Worm (Caenorhabditis elegans) whole organism, L4 larva: Measurements from ENCODE around the gene C09G9.3.

Experiments
- D1046.2 ChIP-seq: fragments of 200-800 bp; sonication (Bioruptor generic); IDR thresholded peaks from 2 replicates; pipeline ENCODE4 v1.3.6; 2022; ENCODE audit warnings: missing genetic modification characterization, missing compliant biosample characterization
- F10B5.3 ChIP-seq: sonication (generic microtip); optimal IDR thresholded peaks from 2 replicates; lab custom pipeline; 2016; ENCODE audit warnings: mild to moderate bottlenecking, missing genetic modification characterization, missing compliant biosample characterization
- R02D3.7 ChIP-seq: fragments of 150-350 bp; sonication (generic microtip); optimal IDR thresholded peaks from 3 replicates; lab custom pipeline; 2014; ENCODE audit warnings: missing biosample characterization, missing genetic modification characterization
- T20F7.1 ChIP-seq: fragments of 200-800 bp; sonication (Bioruptor generic); optimal IDR thresholded peaks from 2 replicates; lab custom pipeline; 2018; ENCODE audit warnings: mild to moderate bottlenecking, missing genetic modification characterization, missing compliant biosample characterization
- Y5F2A.4 ChIP-seq: fragments of 200-800 bp; sonication (Bioruptor generic); optimal IDR thresholded peaks from 2 replicates; lab custom pipeline; 2018; ENCODE audit warnings: mild to moderate bottlenecking, missing genetic modification characterization, missing compliant biosample characterization
- Y75B8A.6 ChIP-seq: fragments of 200-800 bp; sonication (Bioruptor generic); IDR thresholded peaks from 2 replicates; pipeline ENCODE4 v1.3.6; 2022; ENCODE audit warnings: missing genetic modification reagents, missing genetic modification characterization, missing compliant biosample characterization
- ZK337.2 ChIP-seq: fragments of 200-800 bp; sonication (Bioruptor generic); IDR thresholded peaks from 2 replicates; pipeline ENCODE4 v1.3.6; 2022; ENCODE audit warnings: missing genetic modification reagents, missing genetic modification characterization, missing compliant biosample characterization
- aha-1 ChIP-seq: fragments of 150-350 bp; peaks from one replicate; lab custom pipeline; 2014; ENCODE audit warnings: missing biosample characterization, missing genetic modification characterization
- ceh-20 ChIP-seq: fragments of 200-800 bp; sonication (Bioruptor generic); IDR thresholded peaks from 2 replicates; pipeline ENCODE4 v1.3.6; 2022; ENCODE audit warnings: missing genetic modification reagents, missing genetic modification characterization, missing compliant biosample characterization
- ceh-44 ChIP-seq: fragments of 200-800 bp; sonication (Bioruptor generic); IDR thresholded peaks from 2 replicates; pipeline ENCODE4 v1.3.6; 2022; ENCODE audit warnings: missing genetic modification reagents, missing genetic modification characterization, missing compliant biosample characterization
- ceh-62 ChIP-seq: sonication (generic microtip); optimal IDR thresholded peaks from 2 replicates; lab custom pipeline; 2017; ENCODE audit warnings: missing biosample characterization, missing genetic modification characterization
- daf-16 ChIP-seq, 3 experiments: sonication (generic microtip); optimal IDR thresholded peaks; 2 replicates each; lab custom pipeline; 2016 to 2017; ENCODE audit warnings: missing genetic modification characterization in 3 of 3, missing genetic modification reagents in 3 of 3, mild to moderate bottlenecking in 2 of 3, missing compliant biosample characterization in 2 of 3, missing biosample characterization in 1 of 3, moderate library complexity in 1 of 3
- daf-19 ChIP-seq: fragments of 200-800 bp; sonication (Bioruptor generic); conservative IDR thresholded peaks from 2 replicates; pipeline ENCODE4 v1.3.6; 2022; ENCODE audit warnings: missing genetic modification characterization, missing compliant biosample characterization
- daf-8 ChIP-seq: fragments of 200-800 bp; sonication (Bioruptor generic); IDR thresholded peaks from 2 replicates; pipeline ENCODE4 v1.3.6; 2022; ENCODE audit warnings: missing genetic modification characterization, missing compliant biosample characterization
- dmd-6 ChIP-seq: fragments of 200-800 bp; sonication (Bioruptor generic); IDR thresholded peaks from 2 replicates; pipeline ENCODE4 v1.3.6; 2022; ENCODE audit warnings: missing genetic modification reagents, missing genetic modification characterization, missing compliant biosample characterization
- dpl-1 ChIP-seq: fragments of 150-350 bp; optimal IDR thresholded peaks from 2 replicates; lab custom pipeline; 2014; ENCODE audit warnings: missing biosample characterization, missing genetic modification reagents, missing genetic modification characterization
- dve-1 ChIP-seq: sonication (generic microtip); optimal IDR thresholded peaks from 2 replicates; lab custom pipeline; 2017; ENCODE audit warnings: antibody characterized with exemption, mild to moderate bottlenecking, missing genetic modification characterization, missing compliant biosample characterization; ENCODE audit not compliant: insufficient read depth
- hlh-30 ChIP-seq: sonication (generic microtip); optimal IDR thresholded peaks from 2 replicates; lab custom pipeline; 2017; ENCODE audit warnings: antibody characterized with exemption, mild to moderate bottlenecking, missing genetic modification characterization, missing compliant biosample characterization; ENCODE audit not compliant: insufficient read depth
- lin-1 ChIP-seq: fragments of 200-800 bp; sonication (Bioruptor generic); IDR thresholded peaks from 2 replicates; pipeline ENCODE4 v1.3.6; 2022; ENCODE audit warnings: missing genetic modification reagents, missing genetic modification characterization, missing compliant biosample characterization
- lin-29 ChIP-seq: fragments of 200-800 bp; sonication (Bioruptor generic); IDR thresholded peaks from 2 replicates; pipeline ENCODE4 v1.3.6; 2022; ENCODE audit warnings: missing genetic modification reagents, missing genetic modification characterization, missing compliant biosample characterization
- lsy-2 ChIP-seq, 2 experiments: fragments of 150-350 bp in 1 of 2; sonication (generic microtip) in 1 of 2; optimal IDR thresholded peaks; 2 replicates each; lab custom pipeline; 2014 to 2017; ENCODE audit warnings: missing biosample characterization in 2 of 2, missing genetic modification characterization in 2 of 2
- mep-1 ChIP-seq: fragments of 150-350 bp; sonication (generic microtip); optimal IDR thresholded peaks from 3 replicates; lab custom pipeline; 2014; ENCODE audit warnings: missing biosample characterization, missing genetic modification characterization
- mxl-3 ChIP-seq: fragments of 200-800 bp; sonication (Bioruptor generic); optimal IDR thresholded peaks from 2 replicates; lab custom pipeline; 2018; ENCODE audit warnings: mild to moderate bottlenecking, missing genetic modification characterization, missing compliant biosample characterization
- nhr-111 ChIP-seq: fragments of 200-800 bp; sonication (Bioruptor generic); optimal IDR thresholded peaks from 2 replicates; lab custom pipeline; 2018; ENCODE audit warnings: mild to moderate bottlenecking, missing genetic modification characterization, missing compliant biosample characterization
- nhr-25 ChIP-seq: sonication (generic microtip); optimal IDR thresholded peaks from 2 replicates; lab custom pipeline; 2017; ENCODE audit warnings: missing genetic modification characterization, mild to moderate bottlenecking, missing compliant biosample characterization, antibody characterized with exemption, moderate library complexity, borderline replicate concordance; ENCODE audit not compliant: insufficient read depth
- nhr-28 ChIP-seq: fragments of 150-350 bp; optimal IDR thresholded peaks from 2 replicates; lab custom pipeline; 2014; ENCODE audit warnings: missing biosample characterization, missing genetic modification characterization
- nhr-41 ChIP-seq: fragments of 200-800 bp; sonication (Bioruptor generic); IDR thresholded peaks from 2 replicates; pipeline ENCODE4 v1.3.6; 2022; ENCODE audit warnings: missing genetic modification reagents, missing genetic modification characterization, missing compliant biosample characterization
- nhr-76 ChIP-seq: fragments of 150-350 bp; optimal IDR thresholded peaks from 2 replicates; lab custom pipeline; 2014; ENCODE audit warnings: missing biosample characterization, missing genetic modification characterization
- php-3 ChIP-seq: fragments of 200-800 bp; sonication (Bioruptor generic); IDR thresholded peaks from 2 replicates; pipeline ENCODE4 v1.3.6; 2022; ENCODE audit warnings: missing genetic modification reagents, missing genetic modification characterization, missing compliant biosample characterization
- pqm-1 ChIP-seq: sonication (generic microtip); optimal IDR thresholded peaks from 2 replicates; lab custom pipeline; 2017; ENCODE audit warnings: missing biosample characterization, missing genetic modification characterization
- rbr-2 ChIP-seq: sonication (generic microtip); optimal IDR thresholded peaks from 2 replicates; lab custom pipeline; 2016; ENCODE audit warnings: missing genotype, missing genetic modification characterization, missing compliant biosample characterization
- tag-97 ChIP-seq: fragments of 200-800 bp; sonication (Bioruptor generic); IDR thresholded peaks from 2 replicates; pipeline ENCODE4 v1.3.6; 2022; ENCODE audit warnings: missing genetic modification characterization, missing compliant biosample characterization
- unc-62 ChIP-seq, 3 experiments: fragments of 150-350 bp in 1 of 3; sonication (generic microtip); optimal IDR thresholded peaks in 2 of 3; peaks in 1 of 3; 1 replicate in 1 of 3; 2 replicates in 2 of 3; lab custom pipeline; 2014 to 2017; ENCODE audit warnings: missing biosample characterization in 3 of 3, missing genetic modification characterization in 3 of 3, missing genetic modification reagents in 3 of 3, missing genotype in 1 of 3
- zag-1 ChIP-seq: fragments of 150-350 bp; optimal IDR thresholded peaks from 2 replicates; lab custom pipeline; 2014; ENCODE audit warnings: missing biosample characterization, missing genetic modification characterization
- zfp-2 ChIP-seq: sonication (generic microtip); optimal IDR thresholded peaks from 2 replicates; lab custom pipeline; 2016; ENCODE audit warnings: mild to moderate bottlenecking, missing genetic modification characterization, missing compliant biosample characterization
- zip-11 ChIP-seq: fragments of 200-800 bp; sonication (Bioruptor generic); IDR thresholded peaks from 2 replicates; pipeline ENCODE4 v1.3.6; 2022; ENCODE audit warnings: missing genetic modification characterization, missing compliant biosample characterization

Gene C09G9.3

DNA sequence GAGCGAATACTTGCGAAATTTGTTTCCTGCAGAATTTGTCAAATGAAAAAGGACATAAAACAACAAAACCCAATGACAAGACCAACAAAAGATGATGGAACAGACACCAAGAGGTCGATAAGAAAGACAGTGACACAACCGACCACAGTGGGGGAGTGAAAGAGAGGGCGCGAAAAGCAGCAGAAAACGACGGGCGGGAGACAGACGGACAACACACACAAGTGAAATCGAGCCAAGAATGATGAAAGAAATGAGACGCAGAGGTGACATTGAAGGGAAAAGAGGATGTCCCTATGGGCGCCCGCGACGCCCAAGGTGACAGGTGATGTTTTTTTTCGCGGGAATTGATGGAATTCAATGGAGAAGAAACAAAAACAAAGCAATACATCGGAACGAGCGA is 6.8 kb downstream of the C09G9.3 start (continued):
- TF ChIP-seq F10B5.3 (no peak), ceh-20 (GFP tag; lab: Robert Waterston, UW) (peak; percentile 86), ZK337.2 (GFP tag; lab: Robert Waterston, UW) (no peak), ceh-62 (tag; lab: Kevin White, UChicago) (no peak), dve-1 (tag; lab: Kevin White, UChicago) (peak; percentile 86), nhr-41 (GFP tag; lab: Robert Waterston, UW) (no peak), pqm-1 (tag; lab: Kevin White, UChicago) (peak; percentile 90), hlh-30 (tag; lab: Kevin White, UChicago) (peak; percentile 79), T20F7.1 (GFP tag; lab: Kevin White, UChicago) (peak; percentile 79), mxl-3 (GFP tag; lab: Kevin White, UChicago) (peak; percentile 85), lsy-2 (tag; optimal IDR thresholded peaks at IDR 0.05; lab: Kevin White, UChicago) (peak in 1 of 2 experiments; percentile 62), tag-97 (GFP tag; lab: Robert Waterston, UW) (no peak), zfp-2 (tag; lab: Kevin White, UChicago) (no peak), R02D3.7 (tag; lab: Kevin White, UChicago) (no peak), dpl-1 (peak; percentile 64), aha-1 (tag; lab: Kevin White, UChicago) (peak; percentile 98), mep-1 (tag; lab: Kevin White, UChicago) (peak; percentile 83), daf-19 (GFP tag; lab: Robert Waterston, UW) (no peak), ceh-44 (GFP tag; lab: Robert Waterston, UW) (no peak), rbr-2 (peak; percentile 46), daf-8 (GFP tag; lab: Robert Waterston, UW) (no peak), nhr-76 (no peak), lin-1 (GFP tag; lab: Robert Waterston, UW) (peak; percentile 75), daf-16 (GFP tag; optimal IDR thresholded peaks at IDR 0.05; lab: Kevin White, UChicago) (peak in 1 of 2 experiments; percentile 92), daf-16 (tag; optimal IDR thresholded peaks at IDR 0.05; lab: Kevin White, UChicago) (peak; percentile 63), nhr-25 (tag; lab: Kevin White, UChicago) (peak; percentile 2), Y5F2A.4 (GFP tag; lab: Kevin White, UChicago) (no peak), php-3 (GFP tag; lab: Robert Waterston, UW) (0 out of 2 replicates have a peak, but pooled peaks have one; percentile 35), dmd-6 (GFP tag; lab: Robert Waterston, UW) (peak; percentile 88), Y75B8A.6 (GFP tag; lab: Robert Waterston, UW) (no peak)

DNA sequence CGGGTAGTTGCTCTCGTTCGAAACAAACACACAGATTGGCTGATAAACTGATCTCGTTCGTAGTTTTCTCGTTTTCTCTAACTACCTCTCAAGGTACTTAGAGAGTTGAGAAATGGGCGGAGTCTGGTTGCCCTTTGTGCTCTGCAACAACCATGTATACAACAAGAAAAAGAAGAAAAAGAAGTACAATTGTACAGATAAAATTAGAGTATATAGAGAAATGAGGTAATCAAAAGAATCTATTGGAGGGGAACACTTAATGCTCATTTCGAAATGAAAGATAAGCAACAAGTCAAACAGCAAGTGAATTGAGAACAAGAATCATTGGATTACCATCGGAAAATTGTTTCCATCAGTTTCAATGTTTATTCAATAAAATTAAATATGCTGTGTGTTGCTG is 7.5 kb downstream of the C09G9.3 start, which contains the start of gene C09G9.1:
Gene C09G9.1 (minus strand): TSS at position 143 of the 400 bp plus-strand sequence.
- no peak for TF ChIP-seq nhr-111 (GFP tag; lab: Kevin White, UChicago)
- peak; percentile 67 for TF ChIP-seq pqm-1 (tag; lab: Kevin White, UChicago)
- TF ChIP-seq dve-1 (tag; lab: Kevin White, UChicago), result peak; percentile 40
- TF ChIP-seq zag-1 (tag; lab: Kevin White, UChicago), result no peak
- no peak for TF ChIP-seq lin-29 (GFP tag; lab: Robert Waterston, UW)
- TF ChIP-seq lsy-2 (tag; optimal IDR thresholded peaks at IDR 0.05; lab: Kevin White, UChicago), result no peak
- TF ChIP-seq R02D3.7 (tag; lab: Kevin White, UChicago), result no peak
- TF ChIP-seq nhr-28 (tag; lab: Kevin White, UChicago), result peak; percentile 51
- TF ChIP-seq daf-16 (GFP tag; optimal IDR thresholded peaks at IDR 0.05; lab: Kevin White, UChicago), result no peak
- peak; percentile 23 for TF ChIP-seq daf-16 (tag; optimal IDR thresholded peaks at IDR 0.05; lab: Kevin White, UChicago)
- peak in 1 of 2 experiments; percentile 51 for TF ChIP-seq unc-62 (GFP tag; optimal IDR thresholded peaks at IDR 0.05 in 1 of 2; lab: Kevin White, UChicago)
- no peak for TF ChIP-seq unc-62 (tag; optimal IDR thresholded peaks at IDR 0.05; lab: Kevin White, UChicago)
- TF ChIP-seq D1046.2, result no peak
- no peak for TF ChIP-seq zip-11 (GFP tag; lab: Robert Waterston, UW)
